Fruit fly (Drosophila melanogaster): ENCODE measurements around the gene Gld.

Gene Gld

dm6 chr3R:7216924-7217529 is 48.5 kb downstream of the Gld start, which contains the start of gene CG14606 (continued):
- TF ChIP-seq usp (GFP tag; optimal IDR thresholded peaks at IDR 0.05) (no peak), CG3281 (GFP tag; optimal IDR thresholded peaks at IDR 0.05) (peak; percentile 53), lab (GFP tag; optimal IDR thresholded peaks at IDR 0.05) (peak; percentile 65), CG10431 (GFP tag; optimal IDR thresholded peaks at IDR 0.05) (no peak), ATbp (GFP tag; optimal IDR thresholded peaks at IDR 0.05) (no peak), Sin3A (optimal IDR thresholded peaks at IDR 0.05) (no peak), CG2678 (tag; optimal IDR thresholded peaks at IDR 0.05) (peak; percentile 57), C15 (GFP tag; IDR thresholded peaks at IDR 0.05) (no peak), sr (GFP tag; IDR thresholded peaks at IDR 0.05) (no peak), chm (GFP tag; IDR thresholded peaks at IDR 0.05) (no peak), CG13775 (GFP tag; optimal IDR thresholded peaks at IDR 0.05) (no peak), cwo (GFP tag; optimal IDR thresholded peaks at IDR 0.05) (peak; percentile 21), fd3F (GFP tag; optimal IDR thresholded peaks at IDR 0.05) (peak; percentile 33), CG15269 (tag; optimal IDR thresholded peaks at IDR 0.05) (peak; percentile 41), CoRest (tag; optimal IDR thresholded peaks at IDR 0.05) (peak; percentile 21), caup (GFP tag; optimal IDR thresholded peaks at IDR 0.05; ENCODE audit: severe bottlenecking) (peak; percentile 7), gsb-n (tag; optimal IDR thresholded peaks at IDR 0.05) (no peak), Hmr (GFP tag; optimal IDR thresholded peaks at IDR 0.05) (peak; percentile 74), Fer3 (tag; optimal IDR thresholded peaks at IDR 0.05) (peak; percentile 37), B-H1 (GFP tag; IDR thresholded peaks at IDR 0.05) (no peak), HmgZ (tag; optimal IDR thresholded peaks at IDR 0.05) (no peak), ranshi (GFP tag; IDR thresholded peaks at IDR 0.05) (no peak), exex (tag; optimal IDR thresholded peaks at IDR 0.05) (peak; percentile 91), CG4360 (GFP tag; IDR thresholded peaks at IDR 0.05) (no peak), BtbVII (GFP tag; optimal IDR thresholded peaks at IDR 0.05) (peak; percentile 21), mld (GFP tag; IDR thresholded peaks at IDR 0.05; ENCODE audit: partially characterized antibody) (no peak), Hey (tag; optimal IDR thresholded peaks at IDR 0.05) (peak; percentile 73), Myb (GFP tag; optimal IDR thresholded peaks at IDR 0.05) (no peak), Camta (GFP tag; optimal IDR thresholded peaks at IDR 0.05) (no peak), CG10267 (tag; optimal IDR thresholded peaks at IDR 0.05) (no peak), CG18599 (GFP tag; optimal IDR thresholded peaks at IDR 0.05) (peak; percentile 48), Hsf (GFP tag; optimal IDR thresholded peaks at IDR 0.05) (no peak), gem (tag; optimal IDR thresholded peaks at IDR 0.05) (no peak), CG15514 (GFP tag; optimal IDR thresholded peaks at IDR 0.05) (peak; percentile 35), slou (GFP tag; optimal IDR thresholded peaks at IDR 0.05) (no peak), E2f1 (GFP tag; IDR thresholded peaks at IDR 0.05) (no peak), Fer1 (GFP tag; optimal IDR thresholded peaks at IDR 0.05) (no peak), al (GFP tag; IDR thresholded peaks at IDR 0.05) (no peak), cad (GFP tag; optimal IDR thresholded peaks at IDR 0.05) (no peak), Meics (GFP tag; optimal IDR thresholded peaks at IDR 0.05) (peak; percentile 48), schlank (tag; optimal IDR thresholded peaks at IDR 0.05) (peak; percentile 36), CG1792 (GFP tag; optimal IDR thresholded peaks at IDR 0.05) (no peak), Mes4 (GFP tag; optimal IDR thresholded peaks at IDR 0.05) (no peak), CG9609 (GFP tag; optimal IDR thresholded peaks at IDR 0.05) (no peak), grn (GFP tag; optimal IDR thresholded peaks at IDR 0.05) (peak; percentile 4), Xrp1 (GFP tag; IDR thresholded peaks at IDR 0.05) (no peak), unpg (GFP tag; optimal IDR thresholded peaks at IDR 0.05) (no peak), CG34376 (GFP tag; optimal IDR thresholded peaks at IDR 0.05) (peak; percentile 14), CG18764 (GFP tag; optimal IDR thresholded peaks at IDR 0.05) (no peak), scrt (GFP tag; optimal IDR thresholded peaks at IDR 0.05) (peak; percentile 46)
